Worm (Caenorhabditis elegans) whole organism, young adult: ENCODE data around the gene gldi-5.
A peak's percentile ranks its signal among the peaks of the same experiment; 100 is the strongest.

ENCODE experiments used
- B0019.2 ChIP-seq: fragments of 200-800 bp; sonication (Bioruptor generic); conservative IDR thresholded peaks from 2 replicates; pipeline ENCODE4 v1.3.6; 2022; ENCODE audit warnings: missing genetic modification reagents, missing genetic modification characterization, missing compliant biosample characterization
- C06A6.2 ChIP-seq: fragments of 200-800 bp; sonication (Bioruptor generic); conservative IDR thresholded peaks from 2 replicates; pipeline ENCODE4 v1.3.6; 2022; ENCODE audit warnings: missing genetic modification characterization, missing compliant biosample characterization
- F23B12.7 ChIP-seq: sonication (generic microtip); optimal IDR thresholded peaks from 2 replicates; lab custom pipeline; 2017; ENCODE audit warnings: missing genetic modification characterization, mild to moderate bottlenecking, missing compliant biosample characterization, antibody characterized with exemption, moderate library complexity; ENCODE audit not compliant: insufficient read depth
- F33H1.4 ChIP-seq: fragments of 200-800 bp; sonication (Bioruptor generic); IDR thresholded peaks from 2 replicates; pipeline ENCODE4 v1.3.6; 2022; ENCODE audit warnings: missing genetic modification reagents, missing genetic modification characterization, missing compliant biosample characterization
- F37B4.10 ChIP-seq: fragments of 200-800 bp; sonication (Bioruptor generic); IDR thresholded peaks from 2 replicates; pipeline ENCODE4 v1.3.6; 2022; ENCODE audit warnings: missing genetic modification characterization, missing compliant biosample characterization
- K12H6.12 ChIP-seq: fragments of 200-800 bp; sonication (Bioruptor generic); optimal IDR thresholded peaks from 2 replicates; lab custom pipeline; 2018; ENCODE audit warnings: mild to moderate bottlenecking, missing genetic modification characterization, missing compliant biosample characterization
- T07F8.4 ChIP-seq: sonication (generic microtip); optimal IDR thresholded peaks from 2 replicates; lab custom pipeline; 2016; ENCODE audit warnings: mild to moderate bottlenecking, missing genetic modification characterization, moderate library complexity, missing compliant biosample characterization
- T26A5.8 ChIP-seq: sonication (generic microtip); optimal IDR thresholded peaks from 2 replicates; lab custom pipeline; 2016; ENCODE audit warnings: missing genetic modification characterization, missing compliant biosample characterization
- Y53G8AR.9 ChIP-seq: fragments of 200-800 bp; sonication (Bioruptor generic); conservative IDR thresholded peaks from 2 replicates; pipeline ENCODE4 v1.3.6; 2022; ENCODE audit warnings: missing genetic modification reagents, missing genetic modification characterization, missing compliant biosample characterization
- Y67H2A.10 ChIP-seq: fragments of 200-800 bp; sonication (Bioruptor generic); conservative IDR thresholded peaks from 2 replicates; pipeline ENCODE4 v1.3.6; 2022; ENCODE audit warnings: missing genetic modification reagents, missing genetic modification characterization, missing compliant biosample characterization
- ZK185.1 ChIP-seq: sonication (generic microtip); optimal IDR thresholded peaks from 2 replicates; lab custom pipeline; 2016; ENCODE audit warnings: mild to moderate bottlenecking, missing genetic modification characterization, missing compliant biosample characterization; ENCODE audit not compliant: poor library complexity, severe bottlenecking
- akir-1 ChIP-seq: fragments of 200-800 bp; sonication (Bioruptor generic); optimal IDR thresholded peaks from 2 replicates; lab custom pipeline; 2018; ENCODE audit warnings: mild to moderate bottlenecking, missing genetic modification characterization, moderate library complexity, missing compliant biosample characterization
- aptf-2 ChIP-seq: fragments of 200-800 bp; sonication (Bioruptor generic); conservative IDR thresholded peaks from 2 replicates; pipeline ENCODE4 v1.3.6; 2022; ENCODE audit warnings: missing genetic modification reagents, missing genetic modification characterization, missing compliant biosample characterization
- aptf-3 ChIP-seq: fragments of 200-800 bp; sonication (Bioruptor generic); IDR thresholded peaks from 2 replicates; pipeline ENCODE4 v1.3.6; 2022; ENCODE audit warnings: missing genetic modification characterization, missing compliant biosample characterization
- athp-1 ChIP-seq: sonication (generic microtip); optimal IDR thresholded peaks from 2 replicates; lab custom pipeline; 2017; ENCODE audit warnings: mild to moderate bottlenecking, missing genetic modification characterization, missing compliant biosample characterization
- bed-1 ChIP-seq: fragments of 200-800 bp; sonication (Bioruptor generic); IDR thresholded peaks from 2 replicates; pipeline ENCODE4 v1.3.6; 2022; ENCODE audit warnings: missing genetic modification reagents, missing genetic modification characterization, missing compliant biosample characterization
- ccch-3 ChIP-seq: fragments of 200-800 bp; sonication (Bioruptor generic); optimal IDR thresholded peaks from 2 replicates; lab custom pipeline; 2018; ENCODE audit warnings: mild to moderate bottlenecking, missing genetic modification characterization, missing compliant biosample characterization
- cebp-1 ChIP-seq, 2 experiments: fragments of 200-800 bp in 1 of 2; sonication (Bioruptor generic) in 1 of 2; sonication (generic microtip) in 1 of 2; IDR thresholded peaks in 1 of 2; optimal IDR thresholded peaks in 1 of 2; 2 replicates each; pipeline versions ENCODE4 v1.3.6 to Lab custom; 2017 to 2022; ENCODE audit warnings: missing compliant biosample characterization in 2 of 2, missing genetic modification characterization in 2 of 2, mild to moderate bottlenecking in 1 of 2, missing genetic modification reagents in 1 of 2, moderate library complexity in 1 of 2
- ceh-100 ChIP-seq: fragments of 200-800 bp; sonication (Bioruptor generic); IDR thresholded peaks from 2 replicates; pipeline ENCODE4 v1.3.6; 2022; ENCODE audit warnings: missing genetic modification reagents, missing genetic modification characterization, missing compliant biosample characterization
- ceh-58 ChIP-seq: fragments of 200-800 bp; sonication (Bioruptor generic); IDR thresholded peaks from 2 replicates; pipeline ENCODE4 v1.3.6; 2022; ENCODE audit warnings: missing genetic modification characterization, missing compliant biosample characterization
- ceh-79 ChIP-seq: sonication (generic microtip); optimal IDR thresholded peaks from 2 replicates; lab custom pipeline; 2017; ENCODE audit warnings: mild to moderate bottlenecking, missing genetic modification characterization, missing compliant biosample characterization
- dpff-1 ChIP-seq: sonication (generic microtip); optimal IDR thresholded peaks from 2 replicates; lab custom pipeline; 2017; ENCODE audit warnings: mild to moderate bottlenecking, missing genetic modification characterization, missing compliant biosample characterization
- egl-18 ChIP-seq: fragments of 200-800 bp; sonication (Bioruptor generic); IDR thresholded peaks from 2 replicates; pipeline ENCODE4 v1.3.6; 2022; ENCODE audit warnings: missing genetic modification reagents, missing genetic modification characterization, missing compliant biosample characterization
- ekl-4 ChIP-seq: fragments of 200-800 bp; sonication (Bioruptor generic); IDR thresholded peaks from 2 replicates; pipeline ENCODE4 v1.3.6; 2022; ENCODE audit warnings: missing genetic modification reagents, missing genetic modification characterization, missing compliant biosample characterization
- fkh-3 ChIP-seq: sonication (generic microtip); optimal IDR thresholded peaks from 2 replicates; lab custom pipeline; 2016; ENCODE audit warnings: mild to moderate bottlenecking, missing genetic modification characterization, missing compliant biosample characterization
- hmg-20 ChIP-seq: fragments of 200-800 bp; sonication (Bioruptor generic); IDR thresholded peaks from 2 replicates; pipeline ENCODE4 v1.3.6; 2022; ENCODE audit warnings: missing genetic modification reagents, missing genetic modification characterization, missing compliant biosample characterization
- lin-26 ChIP-seq: fragments of 200-800 bp; sonication (Bioruptor generic); IDR thresholded peaks from 2 replicates; pipeline ENCODE4 v1.3.6; 2022; ENCODE audit warnings: missing genetic modification reagents, missing genetic modification characterization, missing compliant biosample characterization
- lin-54 ChIP-seq: fragments of 200-800 bp; sonication (Bioruptor generic); optimal IDR thresholded peaks from 2 replicates; lab custom pipeline; 2018; ENCODE audit warnings: mild to moderate bottlenecking, missing genetic modification characterization, missing compliant biosample characterization
- madf-10 ChIP-seq: sonication (generic microtip); optimal IDR thresholded peaks from 2 replicates; lab custom pipeline; 2016; ENCODE audit warnings: mild to moderate bottlenecking, missing genetic modification characterization, missing compliant biosample characterization
- madf-3 ChIP-seq: fragments of 200-800 bp; sonication (Bioruptor generic); IDR thresholded peaks from 2 replicates; pipeline ENCODE4 v1.3.6; 2022; ENCODE audit warnings: missing genetic modification reagents, missing genetic modification characterization, missing compliant biosample characterization
- madf-6 ChIP-seq: fragments of 200-800 bp; sonication (Bioruptor generic); IDR thresholded peaks from 2 replicates; pipeline ENCODE4 v1.3.6; 2022; ENCODE audit warnings: missing genetic modification reagents, missing genetic modification characterization, missing compliant biosample characterization
- madf-8 ChIP-seq: fragments of 200-800 bp; sonication (Bioruptor generic); conservative IDR thresholded peaks from 2 replicates; pipeline ENCODE4 v1.3.6; 2022; ENCODE audit warnings: missing genetic modification reagents, missing genetic modification characterization, missing compliant biosample characterization
- mcd-1 ChIP-seq: fragments of 200-800 bp; sonication (Bioruptor generic); IDR thresholded peaks from 2 replicates; pipeline ENCODE4 v1.3.6; 2022; ENCODE audit warnings: missing genetic modification reagents, missing genetic modification characterization, missing compliant biosample characterization
- nfya-2 ChIP-seq: fragments of 200-800 bp; sonication (Bioruptor generic); IDR thresholded peaks from 2 replicates; pipeline ENCODE4 v1.3.6; 2022; ENCODE audit warnings: missing genetic modification reagents, missing genetic modification characterization, missing compliant biosample characterization
- pha-4 ChIP-seq: fragments of 150-350 bp; sonication (generic microtip); optimal IDR thresholded peaks from 2 replicates; lab custom pipeline; 2014; ENCODE audit warnings: missing biosample characterization, missing genetic modification reagents, missing genetic modification characterization
- rpc-1 ChIP-seq, 2 experiments: fragments of 150-350 bp in 1 of 2; sonication (generic microtip) in 1 of 2; optimal IDR thresholded peaks; 2 replicates each; lab custom pipeline; 2014 to 2018; ENCODE audit warnings: missing biosample characterization in 1 of 2, missing genetic modification characterization in 1 of 2, missing genetic modification reagents in 1 of 2, missing genotype in 1 of 2
- snpc-3.4 ChIP-seq: sonication (generic microtip); optimal IDR thresholded peaks from 2 replicates; lab custom pipeline; 2017; ENCODE audit warnings: missing genetic modification characterization, mild to moderate bottlenecking, missing compliant biosample characterization, antibody characterized with exemption, moderate library complexity, missing genotype, missing genetic modification reagents
- somi-1 ChIP-seq: fragments of 200-800 bp; sonication (Bioruptor generic); optimal IDR thresholded peaks from 2 replicates; lab custom pipeline; 2018; ENCODE audit warnings: mild to moderate bottlenecking, missing genetic modification characterization, missing compliant biosample characterization
- tbp1 ChIP-seq: fragments of 200-800 bp; sonication (Bioruptor generic); optimal IDR thresholded peaks from 2 replicates; lab custom pipeline; 2018; ENCODE audit warnings: mild to moderate bottlenecking, missing genetic modification characterization, missing compliant biosample characterization
- unc-130 ChIP-seq: sonication (generic microtip); optimal IDR thresholded peaks from 2 replicates; lab custom pipeline; 2016; ENCODE audit warnings: missing genetic modification reagents, missing genetic modification characterization, missing compliant biosample characterization
- unc-62 ChIP-seq: fragments of 150-350 bp; optimal IDR thresholded peaks from 2 replicates; lab custom pipeline; 2014; ENCODE audit warnings: missing biosample characterization, missing genetic modification reagents, missing genetic modification characterization
- zfh-2 ChIP-seq: fragments of 200-800 bp; sonication (Bioruptor generic); conservative IDR thresholded peaks from 2 replicates; pipeline ENCODE4 v1.3.6; 2022; ENCODE audit warnings: missing genetic modification reagents, missing genetic modification characterization, missing compliant biosample characterization
- zim-3 ChIP-seq: sonication (generic microtip); optimal IDR thresholded peaks from 2 replicates; lab custom pipeline; 2017; ENCODE audit warnings: mild to moderate bottlenecking, missing genetic modification characterization, moderate library complexity, missing compliant biosample characterization
- ztf-22 ChIP-seq: fragments of 200-800 bp; sonication (Bioruptor generic); optimal IDR thresholded peaks from 2 replicates; lab custom pipeline; 2018; ENCODE audit warnings: mild to moderate bottlenecking, missing genetic modification characterization, moderate library complexity, missing compliant biosample characterization
- ztf-25 ChIP-seq: fragments of 200-800 bp; sonication (Bioruptor generic); IDR thresholded peaks from 2 replicates; pipeline ENCODE4 v1.3.6; 2022; ENCODE audit warnings: missing genetic modification reagents, missing genetic modification characterization, missing compliant biosample characterization
- ztf-26 ChIP-seq: sonication (generic microtip); optimal IDR thresholded peaks from 2 replicates; lab custom pipeline; 2017; ENCODE audit warnings: missing genetic modification characterization, missing compliant biosample characterization

gldi-5 gene

ce11 chrIII:3677378-3677777 lies 48.9 kb downstream of the gldi-5 start (continued):
- no peak for TF ChIP-seq Y53G8AR.9
- TF ChIP-seq cebp-1 (GFP tag; IDR thresholded peaks at IDR 0.05; lab: Robert Waterston, UW): no peak
- peak; percentile 46 for TF ChIP-seq cebp-1 (tag; optimal IDR thresholded peaks at IDR 0.05; lab: Kevin White, UChicago)
- no peak for TF ChIP-seq fkh-3 (tag; lab: Kevin White, UChicago)
- TF ChIP-seq F23B12.7 (tag; lab: Kevin White, UChicago): no peak
- no peak for TF ChIP-seq ztf-25
- TF ChIP-seq unc-62 (GFP tag; lab: Kevin White, UChicago): no peak
- TF ChIP-seq rpc-1 (optimal IDR thresholded peaks at IDR 0.05; lab: Kevin White, UChicago): no peak
- TF ChIP-seq rpc-1 (tag; optimal IDR thresholded peaks at IDR 0.05; lab: Kevin White, UChicago): no peak
- no peak for TF ChIP-seq lin-54
- TF ChIP-seq K12H6.12: peak; percentile 82
- TF ChIP-seq ekl-4: no peak
- TF ChIP-seq B0019.2 (GFP tag; lab: Robert Waterston, UW): no peak
- no peak for TF ChIP-seq egl-18 (GFP tag; lab: Robert Waterston, UW)
- TF ChIP-seq dpff-1: no peak
- TF ChIP-seq lin-26 (GFP tag; lab: Robert Waterston, UW): no peak
- no peak for TF ChIP-seq unc-130 (GFP tag; lab: Kevin White, UChicago)
- no peak for TF ChIP-seq tbp1 (GFP tag; lab: Kevin White, UChicago)
- no peak for TF ChIP-seq madf-10 (tag; lab: Kevin White, UChicago)
- TF ChIP-seq Y67H2A.10 (GFP tag; lab: Robert Waterston, UW): no peak
- TF ChIP-seq ceh-58 (GFP tag; lab: Robert Waterston, UW): no peak
- no peak for TF ChIP-seq athp-1 (tag; lab: Kevin White, UChicago)
- TF ChIP-seq zim-3: no peak
- TF ChIP-seq ztf-22 (GFP tag; lab: Kevin White, UChicago): no peak
- TF ChIP-seq F33H1.4 (GFP tag; lab: Robert Waterston, UW): no peak
- TF ChIP-seq hmg-20 (GFP tag; lab: Robert Waterston, UW): no peak
- TF ChIP-seq ZK185.1: no peak
- no peak for TF ChIP-seq aptf-3 (GFP tag; lab: Robert Waterston, UW)
- TF ChIP-seq nfya-2 (GFP tag; lab: Robert Waterston, UW): no peak
- TF ChIP-seq C06A6.2 (GFP tag; lab: Robert Waterston, UW): 0 out of 2 replicates have a peak, but pooled peaks have one; percentile 33
- TF ChIP-seq somi-1: no peak
- TF ChIP-seq madf-6 (GFP tag; lab: Robert Waterston, UW): no peak
- TF ChIP-seq T07F8.4: no peak
- no peak for TF ChIP-seq madf-8
- TF ChIP-seq bed-1 (GFP tag; lab: Robert Waterston, UW): no peak
- TF ChIP-seq F37B4.10 (GFP tag; lab: Robert Waterston, UW): no peak
- TF ChIP-seq ceh-100 (GFP tag; lab: Robert Waterston, UW): no peak
- no peak for TF ChIP-seq akir-1 (GFP tag; lab: Kevin White, UChicago)
- TF ChIP-seq madf-3 (GFP tag; lab: Robert Waterston, UW): 0 out of 2 replicates have a peak, but pooled peaks have one; percentile 60
- TF ChIP-seq ztf-26 (tag; lab: Kevin White, UChicago): no peak
- no peak for TF ChIP-seq snpc-3.4 (tag; lab: Kevin White, UChicago)
- TF ChIP-seq ccch-3: no peak
- TF ChIP-seq ceh-79: no peak
- no peak for TF ChIP-seq pha-4 (tag; lab: Kevin White, UChicago)
- TF ChIP-seq T26A5.8 (tag; lab: Kevin White, UChicago): no peak
- no peak for TF ChIP-seq aptf-2
- peak; percentile 44 for TF ChIP-seq mcd-1 (GFP tag; lab: Robert Waterston, UW)
- peak; percentile 49; the same call in 1 of the 2 replicates for TF ChIP-seq zfh-2 (GFP tag; lab: Robert Waterston, UW)
